Worm (Caenorhabditis elegans): ENCODE results near the gene K08D8.3.

ce11 chrIV:12946488-12946887, 40.0 kb upstream of the K08D8.3 start, which contains the start of gene F55G11.1:
- TF ChIP-seq ama-1 (optimal IDR thresholded peaks at IDR 0.05) (no peak), tbx-37 (GFP tag; conservative IDR thresholded peaks at IDR 0.05) (no peak), hmg-4 (GFP tag; optimal IDR thresholded peaks at IDR 0.05) (no peak), tbx-11 (GFP tag; IDR thresholded peaks at IDR 0.05) (no peak), scrt-1 (GFP tag; IDR thresholded peaks at IDR 0.05) (no peak)
